Fruit fly (Drosophila melanogaster) whole organism, embryonic: Measurements from ENCODE around the gene Girdin.
A peak's percentile ranks its signal among the peaks of the same experiment; 100 is the strongest.

Experiments used
- Aef1 ChIP-seq: fragments of 200-800 bp; sonication (Bioruptor generic); IDR thresholded peaks from 3 replicates; pipeline ENCODE4 v1.3.6; 2022; ENCODE audit warnings: missing biosample characterization, missing genetic modification characterization
- B-H1 ChIP-seq: fragments of 200-800 bp; sonication (Bioruptor generic); IDR thresholded peaks from 3 replicates; pipeline ENCODE4 v1.3.6; 2022; ENCODE audit warnings: missing biosample characterization, missing genetic modification characterization
- CG11085 ChIP-seq: fragments of 200-800 bp; sonication (Bioruptor generic); IDR thresholded peaks from 2 replicates; pipeline ENCODE4 v1.3.6; 2022; ENCODE audit warnings: missing biosample characterization, missing genetic modification characterization
- CG11504 ChIP-seq: fragments of 200-800 bp; sonication (Bioruptor generic); optimal IDR thresholded peaks from 3 replicates; lab custom pipeline; 2019; ENCODE audit warnings: missing biosample characterization, mild to moderate bottlenecking, missing genetic modification characterization, moderate library complexity
- CG11723 ChIP-seq: fragments of 200-800 bp; sonication (Bioruptor generic); optimal IDR thresholded peaks from 2 replicates; lab custom pipeline; 2017; ENCODE audit warnings: missing biosample characterization, mild to moderate bottlenecking, missing genetic modification characterization
- CG12104 ChIP-seq: fragments of 200-800 bp; sonication (Bioruptor generic); optimal IDR thresholded peaks from 3 replicates; lab custom pipeline; 2016; ENCODE audit warnings: missing biosample characterization, missing genetic modification characterization
- CG13287 ChIP-seq: fragments of 200-800 bp; sonication (Bioruptor generic); IDR thresholded peaks from 2 replicates; pipeline ENCODE4 v1.3.6; 2022; ENCODE audit warnings: missing biosample characterization, missing genetic modification characterization; ENCODE audit not compliant: partially characterized antibody
- CG13424 ChIP-seq: fragments of 200-800 bp; sonication (Bioruptor generic); optimal IDR thresholded peaks from 2 replicates; lab custom pipeline; 2019; ENCODE audit warnings: missing biosample characterization, mild to moderate bottlenecking, missing genetic modification characterization, moderate library complexity
- CG15696 ChIP-seq: fragments of 200-800 bp; sonication (Bioruptor generic); optimal IDR thresholded peaks from 2 replicates; lab custom pipeline; 2019; ENCODE audit warnings: missing biosample characterization, mild to moderate bottlenecking, missing genetic modification characterization, moderate library complexity
- CG18262 ChIP-seq: fragments of 200-800 bp; optimal IDR thresholded peaks from 3 replicates; lab custom pipeline; 2019; ENCODE audit warnings: missing biosample characterization, mild to moderate bottlenecking, missing genetic modification characterization, moderate library complexity
- CG30020 ChIP-seq: fragments of 200-800 bp; optimal IDR thresholded peaks from 2 replicates; lab custom pipeline; 2019; ENCODE audit warnings: missing biosample characterization, mild to moderate bottlenecking, missing genetic modification characterization, moderate library complexity
- CG4617 ChIP-seq: fragments of 200-800 bp; sonication (Bioruptor generic); optimal IDR thresholded peaks from 3 replicates; lab custom pipeline; 2016; ENCODE audit warnings: missing biosample characterization, missing genetic modification characterization, borderline replicate concordance
- CG4820 ChIP-seq: fragments of 200-800 bp; sonication (Bioruptor generic); optimal IDR thresholded peaks from 3 replicates; lab custom pipeline; 2016; ENCODE audit warnings: missing biosample characterization, missing genetic modification characterization
- CG4854 ChIP-seq: fragments of 200-800 bp; sonication (Bioruptor generic); optimal IDR thresholded peaks from 2 replicates; lab custom pipeline; 2016; ENCODE audit warnings: missing biosample characterization, missing genetic modification characterization, inconsistent platforms
- CG6689 ChIP-seq: fragments of 200-800 bp; sonication (Bioruptor generic); IDR thresholded peaks from 2 replicates; pipeline ENCODE4 v1.3.6; 2022; ENCODE audit warnings: missing biosample characterization, missing genetic modification characterization
- CG8388 ChIP-seq: fragments of 200-800 bp; sonication (Bioruptor generic); optimal IDR thresholded peaks from 2 replicates; lab custom pipeline; 2019; ENCODE audit warnings: missing biosample characterization, mild to moderate bottlenecking, missing genetic modification characterization, moderate library complexity
- CTCF ChIP-seq: fragments of 200-800 bp; sonication (Bioruptor generic); optimal IDR thresholded peaks from 2 replicates; lab custom pipeline; 2017; ENCODE audit warnings: missing biosample characterization, mild to moderate bottlenecking, missing genetic modification characterization, moderate library complexity
- Chrac-16 ChIP-seq: fragments of 200-800 bp; sonication (Bioruptor generic); optimal IDR thresholded peaks from 3 replicates; lab custom pipeline; 2016; ENCODE audit warnings: missing biosample characterization, missing genetic modification characterization
- Dbx ChIP-seq: fragments of 200-800 bp; sonication (Bioruptor generic); IDR thresholded peaks from 3 replicates; pipeline ENCODE4 v1.3.6; 2022; ENCODE audit warnings: missing biosample characterization, missing genetic modification characterization
- Deaf1 ChIP-seq: fragments of 200-800 bp; optimal IDR thresholded peaks from 3 replicates; lab custom pipeline; 2019; ENCODE audit warnings: missing biosample characterization, mild to moderate bottlenecking, missing genetic modification characterization, moderate library complexity
- Ets65A ChIP-seq: fragments of 200-800 bp; sonication (Bioruptor generic); peaks from one replicate; lab custom pipeline; 2016; ENCODE audit warnings: missing biosample characterization, missing genetic modification characterization
- Fer2 ChIP-seq: fragments of 200-800 bp; sonication (Bioruptor generic); optimal IDR thresholded peaks from 2 replicates; lab custom pipeline; 2018; ENCODE audit warnings: missing biosample characterization, mild to moderate bottlenecking, missing genetic modification characterization, moderate library complexity
- HmgD ChIP-seq: fragments of 200-800 bp; sonication (Bioruptor generic); optimal IDR thresholded peaks from 3 replicates; lab custom pipeline; 2016; ENCODE audit warnings: missing biosample characterization, missing genetic modification characterization
- MBD-R2 ChIP-seq: fragments of 200-800 bp; sonication (Bioruptor generic); IDR thresholded peaks from 2 replicates; pipeline ENCODE4 v1.3.6; 2022; ENCODE audit warnings: missing biosample characterization, missing genetic modification characterization
- NK7.1 ChIP-seq: fragments of 200-800 bp; sonication (Bioruptor generic); optimal IDR thresholded peaks from 3 replicates; lab custom pipeline; 2016; ENCODE audit warnings: missing biosample characterization, missing genetic modification characterization
- Side ChIP-seq: fragments of 200-800 bp; sonication (Bioruptor generic); optimal IDR thresholded peaks from 2 replicates; lab custom pipeline; 2016; ENCODE audit warnings: missing biosample characterization, missing genetic modification characterization
- Six4 ChIP-seq: fragments of 200-800 bp; sonication (Bioruptor generic); optimal IDR thresholded peaks from 2 replicates; lab custom pipeline; 2016; ENCODE audit warnings: missing biosample characterization, missing genetic modification characterization
- Spps ChIP-seq: fragments of 200-800 bp; sonication (Bioruptor generic); optimal IDR thresholded peaks from 2 replicates; lab custom pipeline; 2018; ENCODE audit warnings: missing biosample characterization, mild to moderate bottlenecking, missing genetic modification characterization
- Stat92E ChIP-seq, 3 experiments: fragments of >200 bp in 2 of 3; fragments of 200-800 bp in 1 of 3; sonication (Bioruptor generic) in 1 of 3; optimal IDR thresholded peaks; 2 replicates each; lab custom pipeline; 2017 to 2019; ENCODE audit warnings: missing biosample characterization in 3 of 3, missing genetic modification characterization in 3 of 3, mild to moderate bottlenecking in 1 of 3, moderate library complexity in 1 of 3
- Xrp1 ChIP-seq: fragments of 200-800 bp; sonication (Bioruptor generic); IDR thresholded peaks from 2 replicates; pipeline ENCODE4 v1.3.6; 2022; ENCODE audit warnings: missing biosample characterization, missing genetic modification characterization
- YL-1 ChIP-seq: fragments of 200-800 bp; sonication (Bioruptor generic); optimal IDR thresholded peaks from 3 replicates; lab custom pipeline; 2017; ENCODE audit warnings: missing biosample characterization, mild to moderate bottlenecking, missing genetic modification characterization
- ap ChIP-seq: fragments of 200-800 bp; sonication (Bioruptor generic); IDR thresholded peaks from 2 replicates; pipeline ENCODE4 v1.3.6; 2022; ENCODE audit warnings: missing biosample characterization, missing genetic modification characterization
- bab2 ChIP-seq: fragments of 200-800 bp; sonication (Bioruptor generic); optimal IDR thresholded peaks from 2 replicates; lab custom pipeline; 2016; ENCODE audit warnings: missing biosample characterization, missing genetic modification characterization
- bsh ChIP-seq, 2 experiments: fragments of 200-800 bp; sonication (Bioruptor generic); optimal IDR thresholded peaks; 2 replicates each; lab custom pipeline; 2017 to 2018; ENCODE audit warnings: mild to moderate bottlenecking in 2 of 2, missing biosample characterization in 2 of 2, missing genetic modification characterization in 2 of 2, moderate library complexity in 1 of 2
- cato ChIP-seq: fragments of 200-800 bp; sonication (Bioruptor generic); optimal IDR thresholded peaks from 2 replicates; lab custom pipeline; 2016; ENCODE audit warnings: missing biosample characterization, missing genetic modification characterization, borderline replicate concordance
- crol ChIP-seq: fragments of 200-800 bp; sonication (Bioruptor generic); IDR thresholded peaks from 2 replicates; pipeline ENCODE4 v1.3.6; 2022; ENCODE audit warnings: missing biosample characterization, missing genetic modification characterization
- crp ChIP-seq, 2 experiments: fragments of 200-800 bp; sonication (Bioruptor generic); optimal IDR thresholded peaks; 2 replicates in 1 of 2; 3 replicates in 1 of 2; lab custom pipeline; 2017; ENCODE audit warnings: missing biosample characterization in 2 of 2, missing genetic modification characterization in 2 of 2, mild to moderate bottlenecking in 1 of 2, moderate library complexity in 1 of 2
- emc ChIP-seq: fragments of 200-800 bp; sonication (Bioruptor generic); optimal IDR thresholded peaks from 2 replicates; lab custom pipeline; 2016; ENCODE audit warnings: missing biosample characterization, missing genetic modification characterization
- en ChIP-seq: fragments of 200-800 bp; sonication (Bioruptor generic); optimal IDR thresholded peaks from 2 replicates; lab custom pipeline; 2016; ENCODE audit warnings: missing biosample characterization, missing genetic modification characterization
- fru ChIP-seq: fragments of >200 bp; optimal IDR thresholded peaks from 2 replicates; lab custom pipeline; 2017
- fu2 ChIP-seq: fragments of 200-800 bp; sonication (Bioruptor generic); optimal IDR thresholded peaks from 2 replicates; lab custom pipeline; 2016; ENCODE audit warnings: missing biosample characterization, missing genetic modification characterization
- hb ChIP-seq: fragments of 200-800 bp; sonication (Bioruptor generic); IDR thresholded peaks from 3 replicates; pipeline ENCODE4 v1.3.6; 2022; ENCODE audit warnings: missing biosample characterization, missing genetic modification characterization; ENCODE audit not compliant: partially characterized antibody
- klu ChIP-seq: fragments of 200-800 bp; sonication (Bioruptor generic); IDR thresholded peaks from 2 replicates; pipeline ENCODE4 v1.3.6; 2022; ENCODE audit warnings: missing biosample characterization, missing genetic modification characterization
- lilli ChIP-seq: fragments of 200-800 bp; sonication (Bioruptor generic); optimal IDR thresholded peaks from 3 replicates; lab custom pipeline; 2016; ENCODE audit warnings: missing biosample characterization, missing genetic modification characterization
- luna ChIP-seq: fragments of 200-800 bp; sonication (Bioruptor generic); optimal IDR thresholded peaks from 2 replicates; lab custom pipeline; 2016; ENCODE audit warnings: missing biosample characterization, missing genetic modification characterization
- nau ChIP-seq: fragments of 200-800 bp; sonication (Bioruptor generic); optimal IDR thresholded peaks from 3 replicates; lab custom pipeline; 2017; ENCODE audit warnings: missing biosample characterization, mild to moderate bottlenecking, missing genetic modification characterization, missing genetic modification reagents
- pan ChIP-seq, 4 experiments: fragments of >200 bp in 3 of 4; fragments of 200-800 bp in 1 of 4; sonication (Bioruptor generic) in 1 of 4; optimal IDR thresholded peaks in 3 of 4; IDR thresholded peaks in 1 of 4; 2 replicates each; pipeline versions ENCODE4 v1.3.6 to Lab custom; 2017 to 2022; ENCODE audit warnings: missing biosample characterization in 2 of 4, missing genetic modification characterization in 2 of 4, mixed read lengths in 1 of 4
- pum ChIP-seq: fragments of 200-800 bp; sonication (Bioruptor generic); optimal IDR thresholded peaks from 2 replicates; lab custom pipeline; 2016; ENCODE audit warnings: missing biosample characterization, missing genetic modification characterization
- ranshi ChIP-seq: fragments of 200-800 bp; sonication (Bioruptor generic); IDR thresholded peaks from 2 replicates; pipeline ENCODE4 v1.3.6; 2022; ENCODE audit warnings: missing biosample characterization, missing genetic modification characterization
- ro ChIP-seq: fragments of 200-800 bp; sonication (Bioruptor generic); IDR thresholded peaks from 2 replicates; pipeline ENCODE4 v1.3.6; 2022; ENCODE audit warnings: missing biosample characterization, missing genetic modification characterization
- sd ChIP-seq: fragments of 200-800 bp; sonication (Bioruptor generic); optimal IDR thresholded peaks from 3 replicates; lab custom pipeline; 2018; ENCODE audit warnings: missing biosample characterization, mild to moderate bottlenecking, missing genetic modification characterization, moderate library complexity
- tx ChIP-seq: fragments of 200-800 bp; sonication (Bioruptor generic); optimal IDR thresholded peaks from 2 replicates; lab custom pipeline; 2016; ENCODE audit warnings: missing biosample characterization, missing genetic modification characterization

Girdin gene

dm6 chr3L:3197464-3197863, 18.7 kb downstream of the Girdin start, which contains the start of gene CG14966 (continued):
- TF ChIP-seq CG12104 = no peak
- TF ChIP-seq lilli (GFP tag; lab: Kevin White, UChicago) = peak; percentile 56
- peak; percentile 84 to 98 for TF ChIP-seq crp (GFP tag; optimal IDR thresholded peaks at IDR 0.05; lab: Kevin White, UChicago)
- no peak for TF ChIP-seq Six4
- TF ChIP-seq Spps (tag; lab: Kevin White, UChicago) = no peak
- no peak for TF ChIP-seq en (GFP tag; lab: Kevin White, UChicago)
- TF ChIP-seq CG6689 (GFP tag; lab: Robert Waterston, UW) = no peak
- peak; percentile 97 for TF ChIP-seq MBD-R2 (GFP tag; lab: Robert Waterston, UW)
- TF ChIP-seq B-H1 = no peak
- TF ChIP-seq nau = no peak
- TF ChIP-seq CG4617 (GFP tag; lab: Kevin White, UChicago) = peak; percentile 7
- TF ChIP-seq Xrp1 (GFP tag; lab: Robert Waterston, UW) = no peak
- TF ChIP-seq ro (GFP tag; lab: Robert Waterston, UW) = no peak
- TF ChIP-seq cato = no peak
- TF ChIP-seq CG11504 (tag; lab: Kevin White, UChicago) = peak; percentile 32
- peak in 1 of 3 experiments; percentile 80 for TF ChIP-seq Stat92E (GFP tag; optimal IDR thresholded peaks at IDR 0.05; lab: Kevin White, UChicago)
- TF ChIP-seq sd (tag; lab: Kevin White, UChicago) = peak; percentile 82
- peak; percentile 33 for TF ChIP-seq fu2 (GFP tag; lab: Kevin White, UChicago)
- no peak for TF ChIP-seq fru (lab: Kevin White, UChicago)
- TF ChIP-seq CG15696 (tag; lab: Kevin White, UChicago) = no peak
- TF ChIP-seq bab2 = peak; percentile 10
- TF ChIP-seq NK7.1 = no peak
- peak; percentile 4 for TF ChIP-seq Chrac-16
- TF ChIP-seq Side = peak; percentile 25
- TF ChIP-seq CG30020 (tag; lab: Kevin White, UChicago) = peak; percentile 42
- TF ChIP-seq klu (GFP tag; lab: Robert Waterston, UW) = no peak
- TF ChIP-seq CG8388 (GFP tag; lab: Kevin White, UChicago) = no peak
- TF ChIP-seq ap (GFP tag; lab: Robert Waterston, UW) = no peak
- TF ChIP-seq Deaf1 (tag; lab: Kevin White, UChicago) = peak; percentile 0
- peak; percentile 38 for TF ChIP-seq pum (GFP tag; lab: Kevin White, UChicago)
- TF ChIP-seq CTCF = peak; percentile 72
- peak; percentile 57; the same call in 2 of the 3 replicates for TF ChIP-seq Dbx
- no peak for TF ChIP-seq emc
- TF ChIP-seq Fer2 (tag; lab: Kevin White, UChicago) = no peak
- TF ChIP-seq crol = no peak
- no peak for TF ChIP-seq CG11723 (GFP tag; lab: Kevin White, UChicago)
- peak; percentile 78; the same call in 2 of the 3 replicates for TF ChIP-seq hb (GFP tag; lab: Robert Waterston, UW)
- TF ChIP-seq tx (GFP tag; lab: Kevin White, UChicago) = no peak
- no peak for TF ChIP-seq ranshi
- TF ChIP-seq pan (optimal IDR thresholded peaks at IDR 0.05; lab: Kevin White, UChicago) = no peak
- TF ChIP-seq pan (GFP tag; optimal IDR thresholded peaks at IDR 0.05 in 1 of 2, IDR thresholded peaks at IDR 0.05 in 1 of 2) = no peak
- TF ChIP-seq CG18262 (tag; lab: Kevin White, UChicago) = peak; percentile 7
- TF ChIP-seq HmgD (GFP tag; lab: Kevin White, UChicago) = peak; percentile 44
- no peak for TF ChIP-seq bsh (GFP tag; optimal IDR thresholded peaks at IDR 0.05; lab: Kevin White, UChicago)
- no peak for TF ChIP-seq CG4820 (GFP tag; lab: Kevin White, UChicago)
- TF ChIP-seq CG13287 (GFP tag; lab: Robert Waterston, UW) = peak; percentile 96
- peak; percentile 27 for TF ChIP-seq Ets65A (GFP tag; lab: Kevin White, UChicago)
- TF ChIP-seq luna = peak; percentile 43
- peak; percentile 19 for TF ChIP-seq CG4854
- no peak for TF ChIP-seq Aef1
- TF ChIP-seq CG11085 (GFP tag; lab: Robert Waterston, UW) = no peak
- peak; percentile 31 for TF ChIP-seq CG13424
- peak; percentile 79 for TF ChIP-seq YL-1
